Worm (Caenorhabditis elegans) whole organism, mixed stage, embryonic: ENCODE measurements around the gene M03E7.2.

ENCODE experiments used
- M03D4.4 ChIP-seq: sonication (generic microtip); optimal IDR thresholded peaks from 2 replicates; lab custom pipeline; 2017; ENCODE audit warnings: mild to moderate bottlenecking, missing genetic modification characterization, missing compliant biosample characterization
- bed-3 ChIP-seq: fragments of 200-800 bp; sonication (Bioruptor generic); optimal IDR thresholded peaks from 3 replicates; lab custom pipeline; 2018; ENCODE audit warnings: mild to moderate bottlenecking, missing genetic modification characterization, moderate library complexity, missing compliant biosample characterization
- blmp-1 ChIP-seq: fragments of 150-350 bp; optimal IDR thresholded peaks from 2 replicates; lab custom pipeline; 2014; ENCODE audit warnings: missing biosample characterization, missing genetic modification characterization
- ceh-39 ChIP-seq: fragments of 150-350 bp; optimal IDR thresholded peaks from 2 replicates; lab custom pipeline; 2014; ENCODE audit warnings: missing biosample characterization, missing genetic modification characterization
- ceh-43 ChIP-seq: fragments of 200-800 bp; sonication (Bioruptor generic); optimal IDR thresholded peaks from 2 replicates; lab custom pipeline; 2018; ENCODE audit warnings: mild to moderate bottlenecking, missing genetic modification characterization, moderate library complexity, missing compliant biosample characterization
- ceh-83 ChIP-seq: fragments of 200-800 bp; sonication (Bioruptor generic); optimal IDR thresholded peaks from 2 replicates; lab custom pipeline; 2018; ENCODE audit warnings: mild to moderate bottlenecking, missing genetic modification characterization, missing compliant biosample characterization
- ces-1 ChIP-seq: fragments of 150-350 bp; optimal IDR thresholded peaks from 2 replicates; lab custom pipeline; 2014; ENCODE audit warnings: missing biosample characterization, missing genetic modification reagents, missing genetic modification characterization
- cnd-1 ChIP-seq: fragments of 200-800 bp; sonication (Bioruptor generic); optimal IDR thresholded peaks from 2 replicates; lab custom pipeline; 2018; ENCODE audit warnings: mild to moderate bottlenecking, missing genetic modification characterization, missing compliant biosample characterization
- drap-1 ChIP-seq: fragments of 200-800 bp; sonication (Bioruptor generic); optimal IDR thresholded peaks from 3 replicates; lab custom pipeline; 2018; ENCODE audit warnings: mild to moderate bottlenecking, missing genetic modification characterization, missing compliant biosample characterization
- elt-1 ChIP-seq: sonication (generic microtip); optimal IDR thresholded peaks from 2 replicates; lab custom pipeline; 2017; ENCODE audit warnings: missing genetic modification characterization, mild to moderate bottlenecking, missing compliant biosample characterization, antibody characterized with exemption, moderate library complexity, borderline replicate concordance; ENCODE audit not compliant: insufficient read depth
- elt-3 ChIP-seq: fragments of 150-350 bp; optimal IDR thresholded peaks from 2 replicates; lab custom pipeline; 2014; ENCODE audit warnings: missing biosample characterization, missing genetic modification characterization
- flh-1 ChIP-seq: fragments of 200-800 bp; sonication (Bioruptor generic); optimal IDR thresholded peaks from 2 replicates; lab custom pipeline; 2018; ENCODE audit warnings: mild to moderate bottlenecking, missing genetic modification characterization, moderate library complexity, missing compliant biosample characterization
- ham-2 ChIP-seq: fragments of 200-800 bp; sonication (Bioruptor generic); optimal IDR thresholded peaks from 2 replicates; lab custom pipeline; 2018; ENCODE audit warnings: mild to moderate bottlenecking, missing genetic modification characterization, missing compliant biosample characterization
- hlh-1 ChIP-seq: fragments of 150-350 bp; optimal IDR thresholded peaks from 2 replicates; lab custom pipeline; 2014; ENCODE audit warnings: missing biosample characterization, missing genetic modification reagents, missing genetic modification characterization
- lin-13 ChIP-seq: fragments of 150-350 bp; optimal IDR thresholded peaks from 2 replicates; lab custom pipeline; 2014; ENCODE audit warnings: missing biosample characterization, missing genetic modification characterization
- lin-32 ChIP-seq: fragments of 200-800 bp; sonication (Bioruptor generic); optimal IDR thresholded peaks from 2 replicates; lab custom pipeline; 2018; ENCODE audit warnings: mild to moderate bottlenecking, missing genetic modification characterization, missing compliant biosample characterization
- lsy-2 ChIP-seq: fragments of 150-350 bp; optimal IDR thresholded peaks from 2 replicates; lab custom pipeline; 2014; ENCODE audit warnings: missing biosample characterization, missing genetic modification characterization
- mab-5 ChIP-seq: fragments of 150-350 bp; optimal IDR thresholded peaks from 2 replicates; lab custom pipeline; 2014; ENCODE audit warnings: missing biosample characterization, missing genetic modification characterization
- mep-1 ChIP-seq: fragments of 150-350 bp; optimal IDR thresholded peaks from 2 replicates; lab custom pipeline; 2017; ENCODE audit warnings: missing biosample characterization, missing genetic modification reagents, missing genetic modification characterization, inconsistent platforms
- mls-2 ChIP-seq: sonication (generic microtip); optimal IDR thresholded peaks from 2 replicates; lab custom pipeline; 2016; ENCODE audit warnings: mild to moderate bottlenecking, missing genetic modification characterization, moderate library complexity, missing compliant biosample characterization
- nhr-12 ChIP-seq: fragments of 150-350 bp; optimal IDR thresholded peaks from 2 replicates; lab custom pipeline; 2014; ENCODE audit warnings: missing biosample characterization, missing genetic modification characterization
- nhr-2 ChIP-seq: fragments of 150-350 bp; optimal IDR thresholded peaks from 2 replicates; lab custom pipeline; 2014; ENCODE audit warnings: missing biosample characterization, missing genetic modification characterization
- nhr-237 ChIP-seq: fragments of 150-350 bp; optimal IDR thresholded peaks from 2 replicates; lab custom pipeline; 2014; ENCODE audit warnings: missing biosample characterization, missing genetic modification characterization
- nhr-28 ChIP-seq: fragments of 150-350 bp; optimal IDR thresholded peaks from 2 replicates; lab custom pipeline; 2014; ENCODE audit warnings: missing biosample characterization, missing genetic modification characterization
- nhr-76 ChIP-seq: sonication (generic microtip); optimal IDR thresholded peaks from 2 replicates; lab custom pipeline; 2017; ENCODE audit warnings: missing biosample characterization, missing genetic modification characterization
- pha-4 ChIP-seq: fragments of 150-350 bp; optimal IDR thresholded peaks from 2 replicates; lab custom pipeline; 2018; ENCODE audit warnings: missing biosample characterization, missing genetic modification reagents, missing genetic modification characterization
- sem-2 ChIP-seq: fragments of 200-800 bp; sonication (Bioruptor generic); optimal IDR thresholded peaks from 2 replicates; lab custom pipeline; 2018; ENCODE audit warnings: mild to moderate bottlenecking, missing genetic modification characterization, missing compliant biosample characterization
- snpc-4 ChIP-seq: fragments of 150-350 bp; optimal IDR thresholded peaks from 2 replicates; lab custom pipeline; 2014; ENCODE audit warnings: missing biosample characterization, missing genetic modification characterization
- sptf-1 ChIP-seq: sonication (generic microtip); optimal IDR thresholded peaks from 2 replicates; lab custom pipeline; 2017; ENCODE audit warnings: mild to moderate bottlenecking, missing genetic modification characterization, moderate library complexity, missing compliant biosample characterization
- tbx-8 ChIP-seq: fragments of 200-800 bp; sonication (Bioruptor generic); optimal IDR thresholded peaks from 2 replicates; lab custom pipeline; 2018; ENCODE audit warnings: mild to moderate bottlenecking, missing genetic modification characterization, moderate library complexity, missing compliant biosample characterization
- unc-120 ChIP-seq: sonication (generic microtip); optimal IDR thresholded peaks from 2 replicates; lab custom pipeline; 2017; ENCODE audit warnings: missing genetic modification characterization, missing compliant biosample characterization; ENCODE audit not compliant: poor library complexity, severe bottlenecking
- unc-39 ChIP-seq: fragments of 150-350 bp; optimal IDR thresholded peaks from 2 replicates; lab custom pipeline; 2014; ENCODE audit warnings: missing biosample characterization, missing genetic modification characterization
- unc-62 ChIP-seq: fragments of 150-350 bp; optimal IDR thresholded peaks from 2 replicates; lab custom pipeline; 2014; ENCODE audit warnings: missing biosample characterization, missing genetic modification reagents, missing genetic modification characterization
- zip-8 ChIP-seq: fragments of 150-350 bp; optimal IDR thresholded peaks from 2 replicates; lab custom pipeline; 2014; ENCODE audit warnings: missing biosample characterization, missing genetic modification characterization
- ztf-11 ChIP-seq: fragments of 150-350 bp; optimal IDR thresholded peaks from 2 replicates; lab custom pipeline; 2014; ENCODE audit warnings: missing biosample characterization, missing genetic modification characterization

M03E7.2 gene

ce11 chrV:5587955-5588354 is 29.4 kb upstream of the M03E7.2 start:
- TF ChIP-seq mep-1 (tag; lab: Kevin White, UChicago): no peak
- TF ChIP-seq sem-2: no peak
- no peak for TF ChIP-seq drap-1 (GFP tag; lab: Kevin White, UChicago)
- no peak for TF ChIP-seq bed-3 (GFP tag; lab: Kevin White, UChicago)
- TF ChIP-seq tbx-8 (GFP tag; lab: Kevin White, UChicago): no peak
- TF ChIP-seq nhr-237 (tag; lab: Kevin White, UChicago): no peak
- no peak for TF ChIP-seq lsy-2 (tag; lab: Kevin White, UChicago)
- TF ChIP-seq ces-1 (GFP tag; lab: Kevin White, UChicago): no peak
- no peak for TF ChIP-seq blmp-1 (tag; lab: Kevin White, UChicago)
- TF ChIP-seq elt-3 (tag; lab: Kevin White, UChicago): no peak
- TF ChIP-seq mls-2: no peak
- no peak for TF ChIP-seq zip-8
- no peak for TF ChIP-seq nhr-28 (tag; lab: Kevin White, UChicago)

- TF ChIP-seq ham-2 (GFP tag; lab: Kevin White, UChicago) (no peak), drap-1 (GFP tag; lab: Kevin White, UChicago) (no peak), ces-1 (GFP tag; lab: Kevin White, UChicago) (no peak), ceh-43 (GFP tag; lab: Kevin White, UChicago) (no peak), nhr-12 (tag; lab: Kevin White, UChicago) (no peak), tbx-8 (GFP tag; lab: Kevin White, UChicago) (no peak), lin-32 (no peak), nhr-2 (tag; lab: Kevin White, UChicago) (no peak), sem-2 (no peak), pha-4 (tag; lab: Kevin White, UChicago) (no peak), mep-1 (tag; lab: Kevin White, UChicago) (no peak), unc-62 (GFP tag; lab: Kevin White, UChicago) (no peak), M03D4.4 (tag; lab: Kevin White, UChicago) (no peak)
Measured at ce11 chrV:5591887-5592286, 25.5 kb upstream of the M03E7.2 start.

DNA sequence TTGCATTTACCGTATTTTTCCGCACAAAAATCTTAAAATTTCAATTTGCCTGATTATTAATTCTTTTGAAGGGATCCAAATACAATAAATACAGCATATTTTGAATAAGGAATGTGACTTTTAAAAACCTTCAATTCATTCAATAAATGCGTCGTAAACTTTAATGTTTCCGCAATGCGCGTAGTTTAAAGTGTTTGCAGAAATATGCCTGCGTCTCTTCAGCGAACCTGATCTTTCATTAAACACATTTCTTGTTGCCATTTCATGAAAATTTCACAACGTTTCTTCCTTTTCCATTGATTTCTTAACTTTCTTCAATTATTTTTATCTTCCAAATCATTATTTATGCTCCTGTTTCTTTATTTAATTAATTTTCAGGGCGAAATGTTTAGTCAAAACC is 25.1 kb upstream of the M03E7.2 start, which contains the start of gene vps-37:
TSS of gene vps-37 (plus strand) at position 378 of the 400 bp plus-strand sequence.
- TF ChIP-seq ceh-39 (tag; lab: Kevin White, UChicago): peak; percentile 44
- no peak for TF ChIP-seq unc-120
- no peak for TF ChIP-seq unc-39 (tag; lab: Kevin White, UChicago)
- peak; percentile 32 for TF ChIP-seq mls-2
- no peak for TF ChIP-seq sem-2
- no peak for TF ChIP-seq nhr-76 (tag; lab: Kevin White, UChicago)
- no peak for TF ChIP-seq zip-8
- TF ChIP-seq lin-13: peak; percentile 43
- TF ChIP-seq ceh-43 (GFP tag; lab: Kevin White, UChicago): peak; percentile 11
- peak; percentile 51 for TF ChIP-seq M03D4.4 (tag; lab: Kevin White, UChicago)
- TF ChIP-seq flh-1: no peak
- peak; percentile 4 for TF ChIP-seq unc-62 (GFP tag; lab: Kevin White, UChicago)
- no peak for TF ChIP-seq nhr-12 (tag; lab: Kevin White, UChicago)
- no peak for TF ChIP-seq tbx-8 (GFP tag; lab: Kevin White, UChicago)
- peak; percentile 21 for TF ChIP-seq drap-1 (GFP tag; lab: Kevin White, UChicago)
- TF ChIP-seq hlh-1 (tag; lab: Kevin White, UChicago): no peak
- no peak for TF ChIP-seq snpc-4 (tag; lab: Kevin White, UChicago)
- TF ChIP-seq nhr-28 (tag; lab: Kevin White, UChicago): no peak
- peak; percentile 18 for TF ChIP-seq bed-3 (GFP tag; lab: Kevin White, UChicago)
- no peak for TF ChIP-seq lin-32
- TF ChIP-seq ceh-83 (GFP tag; lab: Kevin White, UChicago): no peak
- TF ChIP-seq pha-4 (tag; lab: Kevin White, UChicago): peak; percentile 72
- peak; percentile 39 for TF ChIP-seq cnd-1 (tag; lab: Kevin White, UChicago)
- TF ChIP-seq lsy-2 (tag; lab: Kevin White, UChicago): peak; percentile 86
- peak; percentile 98 for TF ChIP-seq ces-1 (GFP tag; lab: Kevin White, UChicago)
- TF ChIP-seq mep-1 (tag; lab: Kevin White, UChicago): peak; percentile 76
- TF ChIP-seq elt-3 (tag; lab: Kevin White, UChicago): no peak
- no peak for TF ChIP-seq nhr-2 (tag; lab: Kevin White, UChicago)
- no peak for TF ChIP-seq elt-1 (tag; lab: Kevin White, UChicago)
- no peak for TF ChIP-seq blmp-1 (tag; lab: Kevin White, UChicago)
- TF ChIP-seq nhr-237 (tag; lab: Kevin White, UChicago): peak; percentile 70
- peak; percentile 56 for TF ChIP-seq sptf-1
- TF ChIP-seq ham-2 (GFP tag; lab: Kevin White, UChicago): no peak
- TF ChIP-seq mab-5: no peak
- TF ChIP-seq ztf-11 (tag; lab: Kevin White, UChicago): peak; percentile 3
- TF ChIP-seq, all 35 proteins: peak for 16
